Worm (Caenorhabditis elegans) whole organism, mixed stage, embryonic: ENCODE measurements around the gene lron-12.

Source experiments
- M03D4.4 ChIP-seq: sonication (generic microtip); optimal IDR thresholded peaks from 2 replicates; lab custom pipeline; 2017; ENCODE audit warnings: mild to moderate bottlenecking, missing genetic modification characterization, missing compliant biosample characterization
- bed-3 ChIP-seq: fragments of 200-800 bp; sonication (Bioruptor generic); optimal IDR thresholded peaks from 3 replicates; lab custom pipeline; 2018; ENCODE audit warnings: mild to moderate bottlenecking, missing genetic modification characterization, moderate library complexity, missing compliant biosample characterization
- ceh-39 ChIP-seq: fragments of 150-350 bp; optimal IDR thresholded peaks from 2 replicates; lab custom pipeline; 2014; ENCODE audit warnings: missing biosample characterization, missing genetic modification characterization
- ceh-43 ChIP-seq: fragments of 200-800 bp; sonication (Bioruptor generic); optimal IDR thresholded peaks from 2 replicates; lab custom pipeline; 2018; ENCODE audit warnings: mild to moderate bottlenecking, missing genetic modification characterization, moderate library complexity, missing compliant biosample characterization
- ces-1 ChIP-seq: fragments of 150-350 bp; optimal IDR thresholded peaks from 2 replicates; lab custom pipeline; 2014; ENCODE audit warnings: missing biosample characterization, missing genetic modification reagents, missing genetic modification characterization
- drap-1 ChIP-seq: fragments of 200-800 bp; sonication (Bioruptor generic); optimal IDR thresholded peaks from 3 replicates; lab custom pipeline; 2018; ENCODE audit warnings: mild to moderate bottlenecking, missing genetic modification characterization, missing compliant biosample characterization
- elt-1 ChIP-seq: sonication (generic microtip); optimal IDR thresholded peaks from 2 replicates; lab custom pipeline; 2017; ENCODE audit warnings: missing genetic modification characterization, mild to moderate bottlenecking, missing compliant biosample characterization, antibody characterized with exemption, moderate library complexity, borderline replicate concordance; ENCODE audit not compliant: insufficient read depth
- flh-1 ChIP-seq: fragments of 200-800 bp; sonication (Bioruptor generic); optimal IDR thresholded peaks from 2 replicates; lab custom pipeline; 2018; ENCODE audit warnings: mild to moderate bottlenecking, missing genetic modification characterization, moderate library complexity, missing compliant biosample characterization
- ham-2 ChIP-seq: fragments of 200-800 bp; sonication (Bioruptor generic); optimal IDR thresholded peaks from 2 replicates; lab custom pipeline; 2018; ENCODE audit warnings: mild to moderate bottlenecking, missing genetic modification characterization, missing compliant biosample characterization
- hlh-1 ChIP-seq: fragments of 150-350 bp; optimal IDR thresholded peaks from 2 replicates; lab custom pipeline; 2014; ENCODE audit warnings: missing biosample characterization, missing genetic modification reagents, missing genetic modification characterization
- lin-13 ChIP-seq: fragments of 150-350 bp; optimal IDR thresholded peaks from 2 replicates; lab custom pipeline; 2014; ENCODE audit warnings: missing biosample characterization, missing genetic modification characterization
- lsy-2 ChIP-seq: fragments of 150-350 bp; optimal IDR thresholded peaks from 2 replicates; lab custom pipeline; 2014; ENCODE audit warnings: missing biosample characterization, missing genetic modification characterization
- mab-5 ChIP-seq: fragments of 150-350 bp; optimal IDR thresholded peaks from 2 replicates; lab custom pipeline; 2014; ENCODE audit warnings: missing biosample characterization, missing genetic modification characterization
- nhr-12 ChIP-seq: fragments of 150-350 bp; optimal IDR thresholded peaks from 2 replicates; lab custom pipeline; 2014; ENCODE audit warnings: missing biosample characterization, missing genetic modification characterization
- nhr-2 ChIP-seq: fragments of 150-350 bp; optimal IDR thresholded peaks from 2 replicates; lab custom pipeline; 2014; ENCODE audit warnings: missing biosample characterization, missing genetic modification characterization
- nhr-28 ChIP-seq: fragments of 150-350 bp; optimal IDR thresholded peaks from 2 replicates; lab custom pipeline; 2014; ENCODE audit warnings: missing biosample characterization, missing genetic modification characterization
- sem-2 ChIP-seq: fragments of 200-800 bp; sonication (Bioruptor generic); optimal IDR thresholded peaks from 2 replicates; lab custom pipeline; 2018; ENCODE audit warnings: mild to moderate bottlenecking, missing genetic modification characterization, missing compliant biosample characterization
- snpc-4 ChIP-seq: fragments of 150-350 bp; optimal IDR thresholded peaks from 2 replicates; lab custom pipeline; 2014; ENCODE audit warnings: missing biosample characterization, missing genetic modification characterization
- sptf-1 ChIP-seq: sonication (generic microtip); optimal IDR thresholded peaks from 2 replicates; lab custom pipeline; 2017; ENCODE audit warnings: mild to moderate bottlenecking, missing genetic modification characterization, moderate library complexity, missing compliant biosample characterization
- tbx-8 ChIP-seq: fragments of 200-800 bp; sonication (Bioruptor generic); optimal IDR thresholded peaks from 2 replicates; lab custom pipeline; 2018; ENCODE audit warnings: mild to moderate bottlenecking, missing genetic modification characterization, moderate library complexity, missing compliant biosample characterization
- unc-120 ChIP-seq: sonication (generic microtip); optimal IDR thresholded peaks from 2 replicates; lab custom pipeline; 2017; ENCODE audit warnings: missing genetic modification characterization, missing compliant biosample characterization; ENCODE audit not compliant: poor library complexity, severe bottlenecking
- unc-62 ChIP-seq: fragments of 150-350 bp; optimal IDR thresholded peaks from 2 replicates; lab custom pipeline; 2014; ENCODE audit warnings: missing biosample characterization, missing genetic modification reagents, missing genetic modification characterization
- zip-8 ChIP-seq: fragments of 150-350 bp; optimal IDR thresholded peaks from 2 replicates; lab custom pipeline; 2014; ENCODE audit warnings: missing biosample characterization, missing genetic modification characterization
- ztf-11 ChIP-seq: fragments of 150-350 bp; optimal IDR thresholded peaks from 2 replicates; lab custom pipeline; 2014; ENCODE audit warnings: missing biosample characterization, missing genetic modification characterization

The lron-12 gene

DNA sequence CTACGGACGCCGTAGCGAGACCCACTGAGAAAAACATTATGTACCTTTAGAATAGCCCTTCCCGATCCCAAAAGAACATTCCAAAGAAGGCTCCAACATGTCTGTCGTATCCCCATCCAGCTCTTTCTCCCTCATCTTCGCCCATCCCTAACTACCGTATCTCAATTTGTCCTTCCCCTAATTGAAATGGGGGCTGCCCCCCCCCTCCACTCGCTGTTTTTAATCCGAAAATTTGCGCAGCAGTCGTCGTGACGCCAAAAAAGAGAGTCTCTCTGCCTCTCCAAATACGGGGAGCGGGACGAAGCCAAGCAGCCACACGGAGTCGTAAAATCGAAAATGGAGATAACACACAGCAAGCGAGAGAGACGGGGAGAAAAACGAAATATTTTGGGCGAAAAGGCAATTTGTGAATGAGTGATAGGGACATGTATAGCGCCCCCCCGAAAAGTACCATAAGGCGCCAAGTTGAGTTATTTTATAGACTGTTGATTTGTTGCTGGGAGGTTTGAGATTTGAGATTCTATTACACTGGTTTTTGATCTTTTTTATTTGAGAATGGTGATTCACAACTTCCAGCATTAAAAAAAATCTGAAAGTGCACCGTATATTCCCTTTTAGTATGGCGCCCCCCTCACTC, 36.2 kb downstream of the lron-12 start:
- TF ChIP-seq unc-120: no peak
- TF ChIP-seq, all 35 proteins: peak for 0

ce11 chrIII:12077456-12077855, 40.8 kb downstream of the lron-12 start, which contains the start of gene php-3:
Gene php-3, minus strand, starts transcription at chrIII:12077556.
- TF ChIP-seq unc-62 (no peak), flh-1 (GFP tag; lab: Kevin White, UChicago) (no peak), nhr-12 (tag; lab: Kevin White, UChicago) (no peak), drap-1 (no peak), ztf-11 (tag; lab: Kevin White, UChicago) (no peak), nhr-28 (no peak), ces-1 (GFP tag; lab: Kevin White, UChicago) (no peak), sptf-1 (tag; lab: Kevin White, UChicago) (no peak), ceh-39 (no peak), lin-13 (tag; lab: Kevin White, UChicago) (no peak), mab-5 (tag; lab: Kevin White, UChicago) (no peak), bed-3 (GFP tag; lab: Kevin White, UChicago) (no peak), nhr-2 (tag; lab: Kevin White, UChicago) (no peak), ham-2 (no peak), sem-2 (no peak), M03D4.4 (tag; lab: Kevin White, UChicago) (no peak), elt-1 (tag; lab: Kevin White, UChicago) (no peak), snpc-4 (tag; lab: Kevin White, UChicago) (no peak), zip-8 (tag; lab: Kevin White, UChicago) (no peak), lsy-2 (tag; lab: Kevin White, UChicago) (no peak)
- TF ChIP-seq, all 35 proteins: peak for 0

ce11 chrIII:12067736-12068135, 50.5 kb downstream of the lron-12 start:
- no peak for TF ChIP-seq ceh-43 (GFP tag; lab: Kevin White, UChicago)
- no peak for TF ChIP-seq ham-2
- no peak for TF ChIP-seq elt-1 (tag; lab: Kevin White, UChicago)
- TF ChIP-seq mab-5 (tag; lab: Kevin White, UChicago): no peak
- TF ChIP-seq hlh-1 (tag; lab: Kevin White, UChicago): no peak
- no peak for TF ChIP-seq ceh-39
- no peak for TF ChIP-seq tbx-8 (GFP tag; lab: Kevin White, UChicago)
- TF ChIP-seq ces-1 (GFP tag; lab: Kevin White, UChicago): no peak
